Worm (Caenorhabditis elegans) whole organism, midembryonic: Measurements from ENCODE around the gene cyp-13A2.

Source experiments
- T22C8.4 ChIP-seq: fragments of 200-800 bp; sonication (Bioruptor generic); IDR thresholded peaks from 2 replicates; pipeline ENCODE4 v1.3.6; 2022; ENCODE audit warnings: missing genetic modification characterization, missing compliant biosample characterization
- med-1 ChIP-seq: sonication (generic microtip); optimal IDR thresholded peaks from 2 replicates; lab custom pipeline; 2017; ENCODE audit warnings: missing genetic modification characterization, mild to moderate bottlenecking, missing compliant biosample characterization, antibody characterized with exemption, missing genetic modification reagents; ENCODE audit not compliant: insufficient read depth
- ref-1 ChIP-seq: fragments of 200-800 bp; sonication (Bioruptor generic); conservative IDR thresholded peaks from 2 replicates; pipeline ENCODE4 v1.3.6; 2022; ENCODE audit warnings: missing genetic modification reagents, missing genetic modification characterization, missing compliant biosample characterization
- ztf-23 ChIP-seq: fragments of 200-800 bp; sonication (Bioruptor generic); IDR thresholded peaks from 2 replicates; pipeline ENCODE4 v1.3.6; 2022; ENCODE audit warnings: missing genetic modification reagents, missing genetic modification characterization, missing compliant biosample characterization
- ztf-29 ChIP-seq: fragments of 200-800 bp; sonication (Bioruptor generic); IDR thresholded peaks from 2 replicates; pipeline ENCODE4 v1.3.6; 2022; ENCODE audit warnings: missing genetic modification reagents, missing genetic modification characterization, missing compliant biosample characterization

ce11 chrII:9774653-9775052 lies 12.8 kb downstream of the cyp-13A2 start:
- TF ChIP-seq med-1 (GFP tag; lab: Kevin White, UChicago) (peak; percentile 63), T22C8.4 (GFP tag; lab: Robert Waterston, UW) (peak; percentile 81), ztf-23 (GFP tag; lab: Robert Waterston, UW) (peak; percentile 90), ref-1 (peak; percentile 79), ztf-29 (GFP tag; lab: Robert Waterston, UW) (peak; percentile 84)
